Fruit fly (Drosophila melanogaster) whole organism, embryonic: ENCODE data around the gene CG34305.

Experiments used
- Bgb ChIP-seq: fragments of 200-800 bp; sonication (Bioruptor generic); IDR thresholded peaks from 2 replicates; pipeline ENCODE4 v1.3.6; 2022; ENCODE audit warnings: missing biosample characterization, missing genetic modification characterization; ENCODE audit not compliant: partially characterized antibody
- Blimp-1 ChIP-seq: fragments of 200-800 bp; sonication (Bioruptor generic); optimal IDR thresholded peaks from 3 replicates; lab custom pipeline; 2018; ENCODE audit warnings: missing biosample characterization, missing genetic modification characterization, mild to moderate bottlenecking, moderate library complexity, missing genetic modification reagents
- CG10366 ChIP-seq: fragments of 200-800 bp; sonication (Bioruptor generic); IDR thresholded peaks from 2 replicates; pipeline ENCODE4 v1.3.6; 2022; ENCODE audit warnings: missing biosample characterization, missing genetic modification characterization
- CG11696 ChIP-seq: fragments of 200-800 bp; sonication (Bioruptor generic); IDR thresholded peaks from 2 replicates; pipeline ENCODE4 v1.3.6; 2022; ENCODE audit warnings: missing biosample characterization, missing genetic modification characterization
- CG2202 ChIP-seq: fragments of 200-800 bp; sonication (Bioruptor generic); optimal IDR thresholded peaks from 2 replicates; lab custom pipeline; 2018; ENCODE audit warnings: missing biosample characterization, mild to moderate bottlenecking, missing genetic modification characterization
- CG32767 ChIP-seq: fragments of 200-800 bp; sonication (Bioruptor generic); IDR thresholded peaks from 2 replicates; pipeline ENCODE4 v1.3.6; 2022; ENCODE audit warnings: missing biosample characterization, missing genetic modification characterization
- Fer3 ChIP-seq: fragments of 200-800 bp; sonication (Bioruptor generic); optimal IDR thresholded peaks from 2 replicates; lab custom pipeline; 2018; ENCODE audit warnings: missing biosample characterization, mild to moderate bottlenecking, missing genetic modification characterization, moderate library complexity
- Neu2 ChIP-seq: fragments of 200-800 bp; sonication (Bioruptor generic); optimal IDR thresholded peaks from 3 replicates; lab custom pipeline; 2016; ENCODE audit warnings: missing biosample characterization, missing genetic modification characterization, borderline replicate concordance
- insv ChIP-seq, 2 experiments: fragments of 200-800 bp; sonication (Bioruptor generic); optimal IDR thresholded peaks; 3 replicates each; lab custom pipeline; 2016 to 2018; ENCODE audit warnings: missing biosample characterization in 2 of 2, missing genetic modification characterization in 2 of 2
- jumu ChIP-seq: fragments of 200-800 bp; sonication (Bioruptor generic); optimal IDR thresholded peaks from 3 replicates; lab custom pipeline; 2016; ENCODE audit warnings: missing biosample characterization, missing genetic modification characterization
- pita ChIP-seq: fragments of 200-800 bp; sonication (Bioruptor generic); optimal IDR thresholded peaks from 2 replicates; lab custom pipeline; 2017; ENCODE audit warnings: missing biosample characterization, mild to moderate bottlenecking, missing genetic modification characterization
- usp ChIP-seq: fragments of >200 bp; optimal IDR thresholded peaks from 2 replicates; lab custom pipeline; 2017; ENCODE audit warnings: missing biosample characterization, missing genetic modification characterization

- no peak for TF ChIP-seq Neu2 (GFP tag; lab: Kevin White, UChicago)
- peak; percentile 63 for TF ChIP-seq Blimp-1
- TF ChIP-seq insv (GFP tag; optimal IDR thresholded peaks at IDR 0.05; lab: Kevin White, UChicago), result no peak
- no peak for TF ChIP-seq usp
- TF ChIP-seq CG11696 (GFP tag; lab: Robert Waterston, UW), result peak; percentile 61
- peak; percentile 77 for TF ChIP-seq jumu
- no peak for TF ChIP-seq pita (GFP tag; lab: Kevin White, UChicago)
- peak; percentile 41; the same call in 1 of the 2 replicates for TF ChIP-seq CG32767
- no peak for TF ChIP-seq CG2202 (tag; lab: Kevin White, UChicago)
- TF ChIP-seq Bgb, result no peak
- TF ChIP-seq CG10366 (GFP tag; lab: Robert Waterston, UW), result peak; percentile 91
- peak; percentile 64 for TF ChIP-seq Fer3
Observed at dm6 chr3R:4214038-4214437, 28.9 kb downstream of the CG34305 start.
